Fruit fly (Drosophila melanogaster): ENCODE data around the gene CG9853.

CG9853 gene

dm6 chr3R:4394117-4394516 is 7.7 kb downstream of the CG9853 start, which contains the start of gene CG34112 (continued):
- TF ChIP-seq salr (GFP tag; optimal IDR thresholded peaks at IDR 0.05) = no peak
- TF ChIP-seq Sox14 (GFP tag; optimal IDR thresholded peaks at IDR 0.05) = no peak
- no peak for TF ChIP-seq CG6792 (GFP tag; optimal IDR thresholded peaks at IDR 0.05)
- TF ChIP-seq fd59A (GFP tag; optimal IDR thresholded peaks at IDR 0.05) = no peak
- TF ChIP-seq svp (GFP tag) = no peak
- no peak for TF ChIP-seq CG1621 (tag; optimal IDR thresholded peaks at IDR 0.05)
- no peak for TF ChIP-seq Hr39 (GFP tag; optimal IDR thresholded peaks at IDR 0.05)
- TF ChIP-seq net (GFP tag; optimal IDR thresholded peaks at IDR 0.05) = no peak
- TF ChIP-seq CG32006 (GFP tag; optimal IDR thresholded peaks at IDR 0.05) = no peak
- TF ChIP-seq CG3032 (tag; optimal IDR thresholded peaks at IDR 0.05) = no peak
- no peak for TF ChIP-seq topi (GFP tag; optimal IDR thresholded peaks at IDR 0.05)
- no peak for TF ChIP-seq Gug (GFP tag; IDR thresholded peaks at IDR 0.05)
- TF ChIP-seq Ets21C (GFP tag; optimal IDR thresholded peaks at IDR 0.05) = no peak
- no peak for TF ChIP-seq CG10631 (GFP tag; optimal IDR thresholded peaks at IDR 0.05)
- peak; percentile 71 for TF ChIP-seq vri (GFP tag; optimal IDR thresholded peaks at IDR 0.05)
- TF ChIP-seq CG31627 (GFP tag; optimal IDR thresholded peaks at IDR 0.05) = no peak
- no peak for TF ChIP-seq CG8632 (GFP tag; optimal IDR thresholded peaks at IDR 0.05)
- TF ChIP-seq CG11762 (GFP tag; optimal IDR thresholded peaks at IDR 0.05; ENCODE audit: insufficient read depth) = no peak
- TF ChIP-seq acj6 (GFP tag; optimal IDR thresholded peaks at IDR 0.05) = no peak
- TF ChIP-seq dac (GFP tag; optimal IDR thresholded peaks at IDR 0.05) = no peak
- no peak for TF ChIP-seq fd85E (GFP tag; optimal IDR thresholded peaks at IDR 0.05)
- TF ChIP-seq ss (GFP tag; optimal IDR thresholded peaks at IDR 0.05) = no peak
- TF ChIP-seq Lpt (GFP tag; optimal IDR thresholded peaks at IDR 0.05) = no peak
- peak; percentile 38; the same call in 1 of the 2 replicates for TF ChIP-seq CG15336 (GFP tag; IDR thresholded peaks at IDR 0.05)

dm6 chr3R:4390133-4390532 is 11.7 kb downstream of the CG9853 start, which contains the start of gene CG14646:
Gene CG14646 (plus strand): TSS chr3R:4390366.
- TF ChIP-seq CG6854 (GFP tag; optimal IDR thresholded peaks at IDR 0.05) (peak; percentile 12), Blimp-1 (GFP tag; optimal IDR thresholded peaks at IDR 0.05) (no peak), Met (GFP tag; optimal IDR thresholded peaks at IDR 0.05) (no peak), Hr4 (GFP tag; optimal IDR thresholded peaks at IDR 0.05) (no peak), ss (GFP tag; optimal IDR thresholded peaks at IDR 0.05) (no peak), salr (GFP tag; optimal IDR thresholded peaks at IDR 0.05) (no peak), CG16779 (tag; optimal IDR thresholded peaks at IDR 0.05) (no peak), CG6792 (GFP tag; optimal IDR thresholded peaks at IDR 0.05) (no peak), CG7368 (GFP tag; optimal IDR thresholded peaks at IDR 0.05) (no peak), CG34406 (GFP tag; optimal IDR thresholded peaks at IDR 0.05) (no peak), CG6276 (GFP tag; optimal IDR thresholded peaks at IDR 0.05) (no peak), CG11294 (GFP tag; IDR thresholded peaks at IDR 0.05) (no peak), fd85E (GFP tag; optimal IDR thresholded peaks at IDR 0.05) (no peak), esn (GFP tag; optimal IDR thresholded peaks at IDR 0.05) (peak; percentile 17), CG8119 (GFP tag; IDR thresholded peaks at IDR 0.05) (0 out of 3 replicates have a peak, but pooled peaks have one; percentile 22), CG6808 (GFP tag; optimal IDR thresholded peaks at IDR 0.05) (no peak), CG3032 (tag; optimal IDR thresholded peaks at IDR 0.05) (no peak), acj6 (GFP tag; optimal IDR thresholded peaks at IDR 0.05) (no peak), Eip78C (GFP tag) (peak; percentile 37), Sox102F (GFP tag; optimal IDR thresholded peaks at IDR 0.05) (no peak), lz (GFP tag; optimal IDR thresholded peaks at IDR 0.05) (no peak), Sox15 (GFP tag; optimal IDR thresholded peaks at IDR 0.05) (no peak)

dm6 chr3R:4387490-4387889 is 14.3 kb downstream of the CG9853 start, which contains the start of gene tub:
Gene tub (plus strand): TSS chr3R:4387742.
- TF ChIP-seq CG1621 (tag; optimal IDR thresholded peaks at IDR 0.05) = peak; percentile 45
- no peak for TF ChIP-seq Ets21C (GFP tag; optimal IDR thresholded peaks at IDR 0.05)
- no peak for TF ChIP-seq fd85E (GFP tag; optimal IDR thresholded peaks at IDR 0.05)
- no peak for TF ChIP-seq dsx (GFP tag; optimal IDR thresholded peaks at IDR 0.05; ENCODE audit: poor library complexity, severe bottlenecking)
- TF ChIP-seq esn (GFP tag; optimal IDR thresholded peaks at IDR 0.05) = peak; percentile 13
- TF ChIP-seq CG4318 (GFP tag; optimal IDR thresholded peaks at IDR 0.05) = no peak
- TF ChIP-seq CG6792 (GFP tag; optimal IDR thresholded peaks at IDR 0.05) = no peak
- TF ChIP-seq Sox14 (GFP tag; optimal IDR thresholded peaks at IDR 0.05) = no peak
- no peak for TF ChIP-seq net (GFP tag; optimal IDR thresholded peaks at IDR 0.05)
- no peak for TF ChIP-seq CG6854 (GFP tag; optimal IDR thresholded peaks at IDR 0.05)
- peak; percentile 62 for TF ChIP-seq CG6163 (GFP tag; IDR thresholded peaks at IDR 0.05)
- TF ChIP-seq acj6 (GFP tag; optimal IDR thresholded peaks at IDR 0.05) = peak; percentile 25
- peak; percentile 63 for TF ChIP-seq Eip78C (GFP tag)
- no peak for TF ChIP-seq Ets96B (tag; optimal IDR thresholded peaks at IDR 0.05)
- TF ChIP-seq Lpt (GFP tag; optimal IDR thresholded peaks at IDR 0.05) = no peak
- TF ChIP-seq svp (GFP tag) = peak; percentile 84
- TF ChIP-seq CG8632 (GFP tag; optimal IDR thresholded peaks at IDR 0.05) = no peak
- TF ChIP-seq CG8119 (GFP tag; IDR thresholded peaks at IDR 0.05) = no peak
- peak; percentile 22 for TF ChIP-seq dac (GFP tag; optimal IDR thresholded peaks at IDR 0.05)
- TF ChIP-seq CG34406 (GFP tag; optimal IDR thresholded peaks at IDR 0.05) = no peak
- no peak for TF ChIP-seq CG10631 (GFP tag; optimal IDR thresholded peaks at IDR 0.05)
- peak; percentile 47 for TF ChIP-seq lz (GFP tag; optimal IDR thresholded peaks at IDR 0.05)
- peak; percentile 26 for TF ChIP-seq CG31627 (GFP tag; optimal IDR thresholded peaks at IDR 0.05)
- peak; percentile 10 for TF ChIP-seq topi (GFP tag; optimal IDR thresholded peaks at IDR 0.05)
- no peak for TF ChIP-seq cyc (GFP tag; optimal IDR thresholded peaks at IDR 0.05)
- TF ChIP-seq Hr39 (GFP tag; optimal IDR thresholded peaks at IDR 0.05) = peak; percentile 7
